Worm (Caenorhabditis elegans): ENCODE results near the gene clec-167.

DNA sequence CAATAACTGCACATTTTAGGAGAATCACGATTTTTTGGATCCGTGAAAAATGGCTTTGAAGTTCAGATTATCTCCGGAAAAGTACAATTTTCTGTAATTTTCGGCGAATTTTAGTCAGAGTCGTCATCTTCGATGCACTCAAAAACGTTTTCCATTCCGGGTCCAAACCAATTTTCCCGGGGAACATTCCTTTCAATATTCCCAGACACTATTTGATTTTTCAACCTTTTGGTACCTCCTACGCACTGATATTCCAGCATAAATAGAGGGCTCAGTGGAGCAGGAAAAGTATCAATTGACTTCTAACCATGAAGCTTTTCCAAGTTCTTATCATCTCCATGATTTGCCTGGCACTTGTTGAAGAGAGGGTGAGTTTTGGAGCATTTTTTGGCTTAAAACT is 23.9 kb downstream of the clec-167 start, which contains the start of gene W09G12.6:
- TF ChIP-seq him-1 (tag; optimal IDR thresholded peaks at IDR 0.05) = no peak
- TF ChIP-seq dao-5 (tag; optimal IDR thresholded peaks at IDR 0.05) = no peak
- TF ChIP-seq W03F9.2 (tag; optimal IDR thresholded peaks at IDR 0.05) = no peak
